Worm (Caenorhabditis elegans): Measurements from ENCODE around the gene pdi-1.

Gene pdi-1

ce11 chrIII:3672839-3673238, 28.4 kb downstream of the pdi-1 start (continued):
- TF ChIP-seq ztf-4 (tag; optimal IDR thresholded peaks at IDR 0.05) (no peak), aly-2 (tag; optimal IDR thresholded peaks at IDR 0.05) (no peak), skn-1 (tag; optimal IDR thresholded peaks at IDR 0.05) (no peak), ztf-1 (GFP tag; conservative IDR thresholded peaks at IDR 0.05) (no peak), nhr-77 (tag; optimal IDR thresholded peaks at IDR 0.05) (no peak), dmd-4 (tag; optimal IDR thresholded peaks at IDR 0.05) (no peak), unc-39 (tag; optimal IDR thresholded peaks at IDR 0.05) (no peak), ceh-16 (tag; optimal IDR thresholded peaks at IDR 0.05) (no peak), egl-27 (tag; optimal IDR thresholded peaks at IDR 0.05) (no peak), lin-39 (tag; optimal IDR thresholded peaks at IDR 0.05) (no peak), R02D3.7 (tag; optimal IDR thresholded peaks at IDR 0.05) (no peak)

ce11 chrIII:3670984-3671383, 30.3 kb downstream of the pdi-1 start:
- TF ChIP-seq dmd-4 (tag; optimal IDR thresholded peaks at IDR 0.05): no peak
- no peak for TF ChIP-seq mab-5 (tag; optimal IDR thresholded peaks at IDR 0.05)
- peak; percentile 13 for TF ChIP-seq unc-55 (GFP tag; optimal IDR thresholded peaks at IDR 0.05)
- TF ChIP-seq nhr-21 (tag; optimal IDR thresholded peaks at IDR 0.05): peak; percentile 39
- no peak for TF ChIP-seq R02D3.7 (tag; optimal IDR thresholded peaks at IDR 0.05)
- no peak for TF ChIP-seq ama-1 (optimal IDR thresholded peaks at IDR 0.05)
- no peak for TF ChIP-seq elt-3 (tag; optimal IDR thresholded peaks at IDR 0.05)
- no peak for TF ChIP-seq nhr-11 (tag; optimal IDR thresholded peaks at IDR 0.05)
- TF ChIP-seq unc-39 (tag; optimal IDR thresholded peaks at IDR 0.05): no peak
- no peak for TF ChIP-seq mdl-1 (tag; optimal IDR thresholded peaks at IDR 0.05)
- TF ChIP-seq mbf-1 (tag; optimal IDR thresholded peaks at IDR 0.05): no peak
- TF ChIP-seq crh-2 (tag; optimal IDR thresholded peaks at IDR 0.05): peak; percentile 29
- no peak for TF ChIP-seq nhr-10 (tag; optimal IDR thresholded peaks at IDR 0.05)
- no peak for TF ChIP-seq ZK546.5 (tag; optimal IDR thresholded peaks at IDR 0.05)
- peak in 1 of 2 experiments; percentile 41 for TF ChIP-seq lsy-2 (tag; optimal IDR thresholded peaks at IDR 0.05)
- TF ChIP-seq nhr-23 (tag; optimal IDR thresholded peaks at IDR 0.05): no peak
- TF ChIP-seq C34F6.9 (tag; optimal IDR thresholded peaks at IDR 0.05): peak; percentile 29
- TF ChIP-seq ztf-4 (tag; optimal IDR thresholded peaks at IDR 0.05): peak; percentile 45
- no peak for TF ChIP-seq egl-27 (tag; optimal IDR thresholded peaks at IDR 0.05)
- TF ChIP-seq ztf-1 (GFP tag; conservative IDR thresholded peaks at IDR 0.05): no peak

ce11 chrIII:3670336-3670735, 30.9 kb downstream of the pdi-1 start, which contains the start of gene C46F11.6:
Gene C46F11.6 (minus strand): TSS chrIII:3670436.
- TF ChIP-seq unc-62 (GFP tag; optimal IDR thresholded peaks at IDR 0.05): no peak
- TF ChIP-seq crh-2 (tag; optimal IDR thresholded peaks at IDR 0.05): no peak
- TF ChIP-seq egl-27 (tag; optimal IDR thresholded peaks at IDR 0.05): no peak
- TF ChIP-seq mab-5 (tag; optimal IDR thresholded peaks at IDR 0.05): no peak
- TF ChIP-seq unc-55 (GFP tag; optimal IDR thresholded peaks at IDR 0.05): no peak
- TF ChIP-seq ztf-4 (tag; optimal IDR thresholded peaks at IDR 0.05): no peak
- no peak for TF ChIP-seq skn-1 (tag; optimal IDR thresholded peaks at IDR 0.05)
- TF ChIP-seq sma-9 (GFP tag; optimal IDR thresholded peaks at IDR 0.05): no peak
- TF ChIP-seq sma-9 (tag; optimal IDR thresholded peaks at IDR 0.05): no peak
- no peak for TF ChIP-seq mbf-1 (tag; optimal IDR thresholded peaks at IDR 0.05)
- no peak for TF ChIP-seq elt-3 (tag; optimal IDR thresholded peaks at IDR 0.05)
- TF ChIP-seq peb-1 (tag; optimal IDR thresholded peaks at IDR 0.05): no peak
- no peak for TF ChIP-seq nhr-10 (tag; optimal IDR thresholded peaks at IDR 0.05)
- no peak for TF ChIP-seq lin-11 (tag; optimal IDR thresholded peaks at IDR 0.05)
- TF ChIP-seq zag-1 (tag; optimal IDR thresholded peaks at IDR 0.05): no peak
- no peak for TF ChIP-seq nhr-21 (tag; optimal IDR thresholded peaks at IDR 0.05)
- TF ChIP-seq ama-1 (optimal IDR thresholded peaks at IDR 0.05): no peak
- TF ChIP-seq sma-3 (GFP tag; optimal IDR thresholded peaks at IDR 0.05): no peak
- TF ChIP-seq nhr-25 (tag; optimal IDR thresholded peaks at IDR 0.05): no peak

ce11 chrIII:3664224-3664623, 37.0 kb downstream of the pdi-1 start, which contains the start of gene C46F11.4:
Gene C46F11.4 (minus strand): TSS chrIII:3664304.
- TF ChIP-seq gmeb-1 (tag; optimal IDR thresholded peaks at IDR 0.05) (peak; percentile 50), unc-62 (GFP tag; optimal IDR thresholded peaks at IDR 0.05) (no peak), lsy-2 (tag; optimal IDR thresholded peaks at IDR 0.05) (peak in 1 of 2 experiments; percentile 64), zag-1 (tag; optimal IDR thresholded peaks at IDR 0.05) (no peak), mdl-1 (tag; optimal IDR thresholded peaks at IDR 0.05) (no peak), lin-11 (tag; optimal IDR thresholded peaks at IDR 0.05) (peak; percentile 36), unc-55 (GFP tag; optimal IDR thresholded peaks at IDR 0.05) (peak; percentile 47), nhr-21 (tag; optimal IDR thresholded peaks at IDR 0.05) (no peak), aly-2 (tag; optimal IDR thresholded peaks at IDR 0.05) (no peak), ztf-11 (tag; optimal IDR thresholded peaks at IDR 0.05) (no peak), ama-1 (optimal IDR thresholded peaks at IDR 0.05) (no peak), sem-4 (tag; optimal IDR thresholded peaks at IDR 0.05) (no peak), mab-5 (tag; optimal IDR thresholded peaks at IDR 0.05) (no peak), lin-13 (GFP tag; optimal IDR thresholded peaks at IDR 0.05) (peak; percentile 52), snpc-4 (tag; optimal IDR thresholded peaks at IDR 0.05) (no peak), crh-2 (tag; optimal IDR thresholded peaks at IDR 0.05) (no peak), nhr-6 (tag; optimal IDR thresholded peaks at IDR 0.05) (no peak), F13H6.1 (tag; optimal IDR thresholded peaks at IDR 0.05) (peak; percentile 53), nhr-25 (tag; optimal IDR thresholded peaks at IDR 0.05) (peak; percentile 20), ceh-16 (tag; optimal IDR thresholded peaks at IDR 0.05) (no peak), ceh-82 (tag; optimal IDR thresholded peaks at IDR 0.05) (no peak), nhr-77 (tag; optimal IDR thresholded peaks at IDR 0.05) (no peak), dmd-4 (tag; optimal IDR thresholded peaks at IDR 0.05) (no peak), lin-39 (tag; optimal IDR thresholded peaks at IDR 0.05) (no peak), ZK546.5 (tag; optimal IDR thresholded peaks at IDR 0.05) (no peak), blmp-1 (tag; optimal IDR thresholded peaks at IDR 0.05; ENCODE audit: insufficient read depth) (no peak), fos-1 (tag; optimal IDR thresholded peaks at IDR 0.05) (no peak), nhr-11 (tag; optimal IDR thresholded peaks at IDR 0.05) (no peak), Y55F3AM.14 (GFP tag; optimal IDR thresholded peaks at IDR 0.05) (no peak), nhr-23 (tag; optimal IDR thresholded peaks at IDR 0.05) (no peak), ztf-1 (GFP tag; conservative IDR thresholded peaks at IDR 0.05) (no peak), mbf-1 (tag; optimal IDR thresholded peaks at IDR 0.05) (no peak), egl-27 (tag; optimal IDR thresholded peaks at IDR 0.05) (no peak)
